Worm (Caenorhabditis elegans): ENCODE measurements around the gene sups-1.

sups-1 gene

ce11 chrX:5977754-5978153 lies 26.2 kb upstream of the sups-1 start, which contains the start of gene kin-2:
TSS of gene kin-2 (minus strand) at chrX:5977854.
- TF ChIP-seq nhr-90 (tag; optimal IDR thresholded peaks at IDR 0.05) (no peak), Y95B8A.8 (GFP tag; IDR thresholded peaks at IDR 0.05) (no peak), mcd-1 (GFP tag; IDR thresholded peaks at IDR 0.05) (no peak), efl-1 (GFP tag; optimal IDR thresholded peaks at IDR 0.05) (no peak), rec-8 (tag; optimal IDR thresholded peaks at IDR 0.05) (no peak), lir-1 (GFP tag; conservative IDR thresholded peaks at IDR 0.05) (no peak), ccch-3 (GFP tag; optimal IDR thresholded peaks at IDR 0.05) (no peak), T26A5.8 (tag; optimal IDR thresholded peaks at IDR 0.05) (no peak), attf-6 (GFP tag; IDR thresholded peaks at IDR 0.05) (no peak)

- no peak for TF ChIP-seq ztf-6 (GFP tag; IDR thresholded peaks at IDR 0.05)
- TF ChIP-seq zfh-2 (GFP tag; conservative IDR thresholded peaks at IDR 0.05): 0 out of 2 replicates have a peak, but pooled peaks have one; percentile 17
- TF ChIP-seq ekl-4 (GFP tag; IDR thresholded peaks at IDR 0.05): 0 out of 2 replicates have a peak, but pooled peaks have one; percentile 39
- no peak for TF ChIP-seq him-1 (tag; optimal IDR thresholded peaks at IDR 0.05)
Measured at ce11 chrX:5981698-5982097, 22.3 kb upstream of the sups-1 start.

ce11 chrX:5982799-5983198 lies 21.2 kb upstream of the sups-1 start:
- no peak for TF ChIP-seq let-607 (tag; optimal IDR thresholded peaks at IDR 0.05)
- no peak for TF ChIP-seq cebp-1 (GFP tag; IDR thresholded peaks at IDR 0.05)
- TF ChIP-seq cebp-1 (tag; optimal IDR thresholded peaks at IDR 0.05): peak; percentile 11
- peak; percentile 14 for TF ChIP-seq lin-40 (tag; optimal IDR thresholded peaks at IDR 0.05)
- TF ChIP-seq atf-7 (tag; optimal IDR thresholded peaks at IDR 0.05): peak; percentile 8
- 0 out of 2 replicates have a peak, but pooled peaks have one; percentile 13 for TF ChIP-seq hmg-1.2 (GFP tag; IDR thresholded peaks at IDR 0.05)
- no peak for TF ChIP-seq ztf-26 (tag; optimal IDR thresholded peaks at IDR 0.05)
- no peak for TF ChIP-seq dpl-1 (GFP tag; optimal IDR thresholded peaks at IDR 0.05)
- TF ChIP-seq gei-17 (GFP tag; optimal IDR thresholded peaks at IDR 0.05): no peak
- no peak for TF ChIP-seq egl-44 (GFP tag; IDR thresholded peaks at IDR 0.05)
- peak; percentile 59 for TF ChIP-seq K12H6.12 (tag; optimal IDR thresholded peaks at IDR 0.05)

- TF ChIP-seq nfya-2 (GFP tag; IDR thresholded peaks at IDR 0.05): no peak
- TF ChIP-seq lsl-1 (GFP tag; optimal IDR thresholded peaks at IDR 0.05): no peak
- TF ChIP-seq hrde-1 (tag; optimal IDR thresholded peaks at IDR 0.05; ENCODE audit: borderline replicate concordance): no peak
- TF ChIP-seq Y95B8A.8 (GFP tag; IDR thresholded peaks at IDR 0.05): no peak
- no peak for TF ChIP-seq Y67H2A.10 (GFP tag; conservative IDR thresholded peaks at IDR 0.05)
- TF ChIP-seq egrh-3 (GFP tag; IDR thresholded peaks at IDR 0.05): no peak
- no peak for TF ChIP-seq aptf-3 (GFP tag; IDR thresholded peaks at IDR 0.05)
- TF ChIP-seq nfya-1 (tag; optimal IDR thresholded peaks at IDR 0.05; ENCODE audit: borderline replicate concordance, insufficient read depth): no peak
- TF ChIP-seq dox-1 (GFP tag; IDR thresholded peaks at IDR 0.05): no peak
- no peak for TF ChIP-seq ztf-6 (GFP tag; IDR thresholded peaks at IDR 0.05)
- TF ChIP-seq sptf-2 (GFP tag; optimal IDR thresholded peaks at IDR 0.05): no peak
- TF ChIP-seq hmg-20 (GFP tag; IDR thresholded peaks at IDR 0.05): no peak
- TF ChIP-seq nhr-120 (GFP tag; IDR thresholded peaks at IDR 0.05): no peak
- no peak for TF ChIP-seq bed-2 (GFP tag; IDR thresholded peaks at IDR 0.05)
Measured at ce11 chrX:5983267-5983666, 20.7 kb upstream of the sups-1 start.
